Worm (Caenorhabditis elegans) whole organism, L3 larva: ENCODE measurements around the gene rpia-1.

Source experiments
- R02D3.7 ChIP-seq: fragments of 150-350 bp; optimal IDR thresholded peaks from 2 replicates; lab custom pipeline; 2014; ENCODE audit warnings: missing biosample characterization, missing genetic modification characterization
- ZK546.5 ChIP-seq: sonication (generic microtip); optimal IDR thresholded peaks from 2 replicates; lab custom pipeline; 2017; ENCODE audit warnings: missing biosample characterization, missing genetic modification characterization
- aly-2 ChIP-seq: fragments of 150-350 bp; optimal IDR thresholded peaks from 2 replicates; lab custom pipeline; 2014; ENCODE audit warnings: missing biosample characterization, missing genetic modification characterization
- ama-1 ChIP-seq: fragments of 150-350 bp; optimal IDR thresholded peaks from 2 replicates; lab custom pipeline; 2018
- ceh-16 ChIP-seq: sonication (generic microtip); optimal IDR thresholded peaks from 2 replicates; lab custom pipeline; 2017; ENCODE audit warnings: missing biosample characterization, missing genetic modification characterization
- ceh-28 ChIP-seq: fragments of 150-350 bp; optimal IDR thresholded peaks from 2 replicates; lab custom pipeline; 2014; ENCODE audit warnings: missing biosample characterization, missing genetic modification reagents, missing genetic modification characterization
- ceh-82 ChIP-seq: fragments of 150-350 bp; optimal IDR thresholded peaks from 2 replicates; lab custom pipeline; 2014; ENCODE audit warnings: missing biosample characterization, missing genetic modification characterization
- ceh-9 ChIP-seq: sonication (generic microtip); optimal IDR thresholded peaks from 2 replicates; lab custom pipeline; 2018; ENCODE audit warnings: missing biosample characterization, missing genetic modification characterization
- daf-12 ChIP-seq: fragments of 150-350 bp; optimal IDR thresholded peaks from 2 replicates; lab custom pipeline; 2014; ENCODE audit warnings: missing biosample characterization, missing genetic modification reagents, missing genetic modification characterization
- egl-27 ChIP-seq: sonication (generic microtip); optimal IDR thresholded peaks from 4 replicates; lab custom pipeline; 2017; ENCODE audit warnings: missing biosample characterization, missing genetic modification reagents, missing genetic modification characterization
- egl-5 ChIP-seq: fragments of 150-350 bp; optimal IDR thresholded peaks from 2 replicates; lab custom pipeline; 2017; ENCODE audit warnings: missing biosample characterization, missing genetic modification reagents, missing genetic modification characterization, inconsistent platforms
- elt-1 ChIP-seq: fragments of 150-350 bp; optimal IDR thresholded peaks from 2 replicates; lab custom pipeline; 2014; ENCODE audit warnings: missing biosample characterization, missing genetic modification characterization
- elt-2 ChIP-seq: sonication (generic microtip); optimal IDR thresholded peaks from 2 replicates; lab custom pipeline; 2016; ENCODE audit warnings: missing genetic modification reagents, mild to moderate bottlenecking, missing genetic modification characterization, missing compliant biosample characterization
- elt-3 ChIP-seq, 3 experiments: fragments of 150-350 bp in 1 of 3; sonication (generic microtip) in 2 of 3; optimal IDR thresholded peaks; 2 replicates in 2 of 3; 4 replicates in 1 of 3; lab custom pipeline; 2014 to 2017; ENCODE audit warnings: missing biosample characterization in 3 of 3, missing genetic modification characterization in 3 of 3
- eor-1 ChIP-seq, 2 experiments: fragments of 150-350 bp; optimal IDR thresholded peaks; 2 replicates each; lab custom pipeline; 2014 to 2018; ENCODE audit warnings: missing biosample characterization in 2 of 2, missing genetic modification characterization in 2 of 2
- fkh-10 ChIP-seq: sonication (generic microtip); optimal IDR thresholded peaks from 2 replicates; lab custom pipeline; 2017; ENCODE audit warnings: missing biosample characterization, missing genetic modification reagents, missing genetic modification characterization
- fkh-2 ChIP-seq: fragments of 150-350 bp; optimal IDR thresholded peaks from 2 replicates; lab custom pipeline; 2014; ENCODE audit warnings: missing biosample characterization, missing genetic modification reagents, missing genetic modification characterization
- fos-1 ChIP-seq: fragments of 150-350 bp; optimal IDR thresholded peaks from 2 replicates; lab custom pipeline; 2014; ENCODE audit warnings: missing biosample characterization, missing genetic modification characterization
- hmg-11 ChIP-seq: sonication (generic microtip); optimal IDR thresholded peaks from 2 replicates; lab custom pipeline; 2016; ENCODE audit warnings: missing genetic modification characterization, missing compliant biosample characterization
- jun-1 ChIP-seq: fragments of 150-350 bp; optimal IDR thresholded peaks from 2 replicates; lab custom pipeline; 2014; ENCODE audit warnings: missing biosample characterization, missing genetic modification reagents, missing genetic modification characterization
- lin-15B ChIP-seq: fragments of 150-350 bp; optimal IDR thresholded peaks from 2 replicates; lab custom pipeline; 2014; ENCODE audit warnings: missing biosample characterization, missing genetic modification characterization
- lin-39 ChIP-seq: fragments of 150-350 bp; optimal IDR thresholded peaks from 2 replicates; lab custom pipeline; 2018; ENCODE audit warnings: missing biosample characterization, missing genetic modification reagents, missing genetic modification characterization
- lsy-12 ChIP-seq: sonication (generic microtip); optimal IDR thresholded peaks from 2 replicates; lab custom pipeline; 2016; ENCODE audit warnings: mild to moderate bottlenecking, missing genetic modification characterization, missing compliant biosample characterization
- mdl-1 ChIP-seq: fragments of 150-350 bp; optimal IDR thresholded peaks from 2 replicates; lab custom pipeline; 2014; ENCODE audit warnings: missing biosample characterization, missing genetic modification characterization
- mml-1 ChIP-seq: fragments of 150-350 bp; sonication (generic microtip); optimal IDR thresholded peaks from 3 replicates; lab custom pipeline; 2014; ENCODE audit warnings: missing biosample characterization, missing genetic modification characterization
- nfya-1 ChIP-seq: sonication (generic microtip); optimal IDR thresholded peaks from 2 replicates; lab custom pipeline; 2017; ENCODE audit warnings: missing genetic modification characterization, mild to moderate bottlenecking, missing compliant biosample characterization, antibody characterized with exemption, moderate library complexity; ENCODE audit not compliant: insufficient read depth
- nhr-11 ChIP-seq: fragments of 150-350 bp; optimal IDR thresholded peaks from 2 replicates; lab custom pipeline; 2014; ENCODE audit warnings: missing biosample characterization, missing genetic modification characterization
- nhr-12 ChIP-seq: fragments of 150-350 bp; optimal IDR thresholded peaks from 2 replicates; lab custom pipeline; 2014; ENCODE audit warnings: missing biosample characterization, missing genetic modification characterization
- nhr-23 ChIP-seq: fragments of 150-350 bp; optimal IDR thresholded peaks from 2 replicates; lab custom pipeline; 2014; ENCODE audit warnings: missing biosample characterization, missing genetic modification reagents, missing genetic modification characterization
- nhr-237 ChIP-seq: fragments of 150-350 bp; optimal IDR thresholded peaks from 2 replicates; lab custom pipeline; 2014; ENCODE audit warnings: missing biosample characterization, missing genetic modification characterization
- nhr-25 ChIP-seq: sonication (generic microtip); optimal IDR thresholded peaks from 2 replicates; lab custom pipeline; 2017; ENCODE audit warnings: missing biosample characterization, missing genetic modification characterization
- nhr-28 ChIP-seq: fragments of 150-350 bp; optimal IDR thresholded peaks from 2 replicates; lab custom pipeline; 2014; ENCODE audit warnings: missing biosample characterization, missing genetic modification characterization
- nhr-43 ChIP-seq: sonication (generic microtip); optimal IDR thresholded peaks from 2 replicates; lab custom pipeline; 2016; ENCODE audit warnings: mild to moderate bottlenecking, missing genetic modification characterization, missing compliant biosample characterization; ENCODE audit not compliant: poor library complexity, severe bottlenecking
- nhr-67 ChIP-seq: fragments of 150-350 bp; optimal IDR thresholded peaks from 2 replicates; lab custom pipeline; 2014; ENCODE audit warnings: missing biosample characterization, missing genetic modification characterization
- nhr-76 ChIP-seq: fragments of 150-350 bp; sonication (generic microtip); optimal IDR thresholded peaks from 5 replicates; lab custom pipeline; 2014; ENCODE audit warnings: missing biosample characterization, missing genetic modification characterization
- nhr-77 ChIP-seq: fragments of 150-350 bp; optimal IDR thresholded peaks from 2 replicates; lab custom pipeline; 2014; ENCODE audit warnings: missing biosample characterization, missing genetic modification characterization
- pha-4 ChIP-seq: fragments of 150-350 bp; optimal IDR thresholded peaks from 2 replicates; lab custom pipeline; 2014; ENCODE audit warnings: missing biosample characterization, missing genetic modification reagents, missing genetic modification characterization
- pqm-1 ChIP-seq: fragments of 150-350 bp; optimal IDR thresholded peaks from 2 replicates; lab custom pipeline; 2017; ENCODE audit warnings: missing biosample characterization, missing genetic modification characterization, inconsistent platforms
- sea-2 ChIP-seq: fragments of 150-350 bp; sonication (generic microtip); optimal IDR thresholded peaks from 4 replicates; lab custom pipeline; 2014; ENCODE audit warnings: missing biosample characterization, missing genetic modification reagents, missing genetic modification characterization
- skn-1 ChIP-seq: fragments of 150-350 bp; optimal IDR thresholded peaks from 2 replicates; lab custom pipeline; 2014; ENCODE audit warnings: missing biosample characterization, missing genetic modification characterization
- snpc-4 ChIP-seq: fragments of 150-350 bp; optimal IDR thresholded peaks from 2 replicates; lab custom pipeline; 2014; ENCODE audit warnings: missing biosample characterization, missing genetic modification characterization
- tbx-2 ChIP-seq: sonication (generic microtip); optimal IDR thresholded peaks from 2 replicates; lab custom pipeline; 2016; ENCODE audit warnings: mild to moderate bottlenecking, missing genetic modification characterization, missing compliant biosample characterization
- unc-39 ChIP-seq: sonication (generic microtip); optimal IDR thresholded peaks from 4 replicates; lab custom pipeline; 2017; ENCODE audit warnings: missing biosample characterization, missing genetic modification characterization
- unc-62 ChIP-seq: fragments of 150-350 bp; sonication (generic microtip); optimal IDR thresholded peaks from 4 replicates; lab custom pipeline; 2014; ENCODE audit warnings: missing biosample characterization, missing genetic modification reagents, missing genetic modification characterization
- zag-1 ChIP-seq: fragments of 150-350 bp; optimal IDR thresholded peaks from 2 replicates; lab custom pipeline; 2014; ENCODE audit warnings: missing biosample characterization, missing genetic modification characterization
- ztf-11 ChIP-seq: fragments of 150-350 bp; optimal IDR thresholded peaks from 2 replicates; lab custom pipeline; 2014; ENCODE audit warnings: missing biosample characterization, missing genetic modification characterization
- ztf-4 ChIP-seq: fragments of 150-350 bp; optimal IDR thresholded peaks from 2 replicates; lab custom pipeline; 2014; ENCODE audit warnings: missing biosample characterization, missing genetic modification characterization

Gene rpia-1

DNA sequence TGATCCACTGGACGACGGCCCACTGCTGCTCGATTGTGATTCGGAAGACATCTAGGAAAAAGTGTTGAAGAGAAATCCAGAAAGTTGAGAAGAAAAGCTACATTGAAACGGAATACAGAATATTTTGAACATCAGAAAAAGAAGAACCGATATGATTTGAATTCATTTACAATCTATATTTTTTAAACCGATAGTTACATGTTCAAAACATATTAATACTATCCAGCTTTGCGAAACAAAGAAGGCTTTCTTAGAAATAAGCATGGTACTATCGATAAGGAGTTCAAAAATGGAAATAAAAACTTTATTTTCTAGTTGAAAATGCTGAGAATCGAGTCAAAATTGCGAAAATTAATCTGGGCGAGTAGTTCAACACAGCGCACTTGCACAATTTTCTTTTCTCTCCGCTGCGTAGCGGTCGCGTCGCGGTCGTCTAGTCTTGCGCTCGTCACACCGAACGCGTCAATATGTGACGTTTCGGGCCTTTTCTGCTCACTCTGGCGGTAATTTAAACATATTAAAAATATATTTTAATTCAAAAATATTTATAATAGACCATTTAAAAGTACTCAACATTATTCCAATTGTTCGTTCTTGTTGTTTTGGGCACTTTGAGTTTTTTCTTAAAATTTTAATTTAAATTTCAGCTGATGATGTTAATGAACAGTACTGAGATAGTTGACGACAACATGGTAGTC is 39.3 kb downstream of the rpia-1 start, which contains the start of the genes syf-2 and K04G7.1 (continued):
- TF ChIP-seq lin-39 (tag; lab: Kevin White, UChicago), result peak; percentile 91
- no peak for TF ChIP-seq zag-1 (tag; lab: Kevin White, UChicago)
- TF ChIP-seq mdl-1 (tag; lab: Kevin White, UChicago), result no peak
- peak; percentile 76 for TF ChIP-seq nhr-25
- peak; percentile 79 for TF ChIP-seq skn-1 (tag; lab: Kevin White, UChicago)
- no peak for TF ChIP-seq daf-12 (tag; lab: Kevin White, UChicago)
- TF ChIP-seq nhr-77, result no peak
- TF ChIP-seq unc-39, result no peak
- no peak for TF ChIP-seq nhr-11 (tag; lab: Kevin White, UChicago)

DNA sequence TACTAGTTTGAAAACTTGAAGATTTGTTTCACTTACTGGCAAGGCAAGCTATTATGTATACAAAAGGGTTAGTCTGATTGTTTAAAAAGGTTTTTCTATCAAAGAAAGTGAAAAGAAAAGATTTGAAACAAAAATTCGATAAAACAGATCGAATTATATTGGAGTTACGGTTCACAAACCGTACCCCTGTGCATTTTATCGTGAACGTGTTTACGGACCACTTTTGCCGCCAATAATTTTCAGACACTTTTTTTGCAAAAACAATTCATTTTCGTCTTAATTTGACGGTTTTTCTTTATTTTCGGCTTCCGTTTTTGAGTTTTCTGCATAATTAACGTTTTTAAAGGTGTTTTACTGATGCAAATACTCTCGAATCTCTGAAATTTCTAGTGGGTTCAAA is 42.3 kb downstream of the rpia-1 start:
- TF ChIP-seq aly-2 (tag; lab: Kevin White, UChicago), result no peak
- TF ChIP-seq, all 47 proteins: peak for 0

DNA sequence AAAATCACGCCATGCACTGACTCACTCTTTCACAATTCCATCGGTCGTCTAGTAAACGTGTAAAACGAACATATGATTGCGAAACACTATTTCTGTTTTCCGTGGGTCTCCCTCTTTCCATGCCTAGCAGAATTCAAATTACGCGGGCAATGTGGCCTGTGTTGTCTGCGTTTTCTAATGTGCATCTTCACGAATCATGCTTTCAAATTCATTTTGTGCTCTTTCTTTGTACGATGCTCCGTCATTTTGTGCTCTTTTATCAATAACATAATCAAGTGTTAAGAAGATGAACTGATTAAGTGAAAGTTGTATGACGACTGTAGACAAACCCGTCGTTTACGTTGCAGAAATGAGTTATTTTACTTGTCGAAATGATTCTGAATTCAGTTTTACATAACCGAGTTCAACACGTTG is 42.9 kb downstream of the rpia-1 start:
- TF ChIP-seq nhr-12 (tag; lab: Kevin White, UChicago) (no peak), hmg-11 (tag; lab: Kevin White, UChicago) (no peak), nhr-67 (tag; lab: Kevin White, UChicago) (no peak), tbx-2 (tag; lab: Kevin White, UChicago) (no peak), R02D3.7 (no peak), nhr-25 (no peak), fkh-10 (GFP tag; lab: Kevin White, UChicago) (no peak), nhr-77 (no peak), ceh-82 (no peak), ZK546.5 (tag; lab: Kevin White, UChicago) (no peak), unc-62 (GFP tag; lab: Kevin White, UChicago) (no peak), ztf-4 (tag; lab: Kevin White, UChicago) (no peak), nhr-23 (tag; lab: Kevin White, UChicago) (no peak), aly-2 (tag; lab: Kevin White, UChicago) (no peak), lin-15B (tag; lab: Kevin White, UChicago) (peak; percentile 42), egl-27 (tag; lab: Kevin White, UChicago) (no peak), lin-39 (tag; lab: Kevin White, UChicago) (peak; percentile 5), ceh-28 (tag; lab: Kevin White, UChicago) (peak; percentile 38), fkh-2 (no peak), ztf-11 (tag; lab: Kevin White, UChicago) (no peak), nhr-76 (tag; lab: Kevin White, UChicago) (no peak), zag-1 (tag; lab: Kevin White, UChicago) (no peak), nhr-237 (no peak), unc-39 (no peak), snpc-4 (tag; lab: Kevin White, UChicago) (peak; percentile 37), jun-1 (tag; lab: Kevin White, UChicago) (peak; percentile 82), nhr-28 (tag; lab: Kevin White, UChicago) (no peak), eor-1 (tag; optimal IDR thresholded peaks at IDR 0.05; lab: Kevin White, UChicago) (no peak), egl-5 (tag; lab: Kevin White, UChicago) (peak; percentile 44), elt-2 (tag; lab: Kevin White, UChicago) (peak; percentile 97), ama-1 (lab: Kevin White, UChicago) (no peak), pqm-1 (peak; percentile 97), pha-4 (tag; lab: Kevin White, UChicago) (peak; percentile 70), skn-1 (tag; lab: Kevin White, UChicago) (peak; percentile 72), nhr-43 (no peak), fos-1 (tag; lab: Kevin White, UChicago) (peak; percentile 18), mml-1 (tag; lab: Kevin White, UChicago) (no peak), ceh-16 (tag; lab: Kevin White, UChicago) (no peak), lsy-12 (tag; lab: Kevin White, UChicago) (peak; percentile 27), ceh-9 (tag; lab: Kevin White, UChicago) (no peak), sea-2 (GFP tag; lab: Kevin White, UChicago) (no peak), nhr-11 (tag; lab: Kevin White, UChicago) (no peak), elt-3 (tag; optimal IDR thresholded peaks at IDR 0.05; lab: Kevin White, UChicago) (no peak), mdl-1 (tag; lab: Kevin White, UChicago) (peak; percentile 58), nfya-1 (tag; lab: Kevin White, UChicago) (peak; percentile 50), daf-12 (tag; lab: Kevin White, UChicago) (no peak), elt-1 (tag; lab: Kevin White, UChicago) (no peak)
